Worm (Caenorhabditis elegans) whole organism, mixed stage, embryonic: ENCODE measurements around the gene T27A10.2.

ENCODE experiments used
- flh-1 ChIP-seq: fragments of 200-800 bp; sonication (Bioruptor generic); optimal IDR thresholded peaks from 2 replicates; lab custom pipeline; 2018; ENCODE audit warnings: mild to moderate bottlenecking, missing genetic modification characterization, moderate library complexity, missing compliant biosample characterization
- lsy-2 ChIP-seq: fragments of 150-350 bp; optimal IDR thresholded peaks from 2 replicates; lab custom pipeline; 2014; ENCODE audit warnings: missing biosample characterization, missing genetic modification characterization
- nhr-12 ChIP-seq: fragments of 150-350 bp; optimal IDR thresholded peaks from 2 replicates; lab custom pipeline; 2014; ENCODE audit warnings: missing biosample characterization, missing genetic modification characterization
- snpc-4 ChIP-seq: fragments of 150-350 bp; optimal IDR thresholded peaks from 2 replicates; lab custom pipeline; 2014; ENCODE audit warnings: missing biosample characterization, missing genetic modification characterization
- ztf-11 ChIP-seq: fragments of 150-350 bp; optimal IDR thresholded peaks from 2 replicates; lab custom pipeline; 2014; ENCODE audit warnings: missing biosample characterization, missing genetic modification characterization

ce11 chrX:3610442-3610841 lies 24.7 kb downstream of the T27A10.2 start:
- TF ChIP-seq nhr-12 (tag; lab: Kevin White, UChicago) = no peak
- TF ChIP-seq lsy-2 (tag; lab: Kevin White, UChicago) = no peak
- no peak for TF ChIP-seq flh-1
- TF ChIP-seq snpc-4 = no peak
- no peak for TF ChIP-seq ztf-11 (tag; lab: Kevin White, UChicago)
